Worm (Caenorhabditis elegans): ENCODE measurements around the gene C33C12.11.

C33C12.11 gene

DNA sequence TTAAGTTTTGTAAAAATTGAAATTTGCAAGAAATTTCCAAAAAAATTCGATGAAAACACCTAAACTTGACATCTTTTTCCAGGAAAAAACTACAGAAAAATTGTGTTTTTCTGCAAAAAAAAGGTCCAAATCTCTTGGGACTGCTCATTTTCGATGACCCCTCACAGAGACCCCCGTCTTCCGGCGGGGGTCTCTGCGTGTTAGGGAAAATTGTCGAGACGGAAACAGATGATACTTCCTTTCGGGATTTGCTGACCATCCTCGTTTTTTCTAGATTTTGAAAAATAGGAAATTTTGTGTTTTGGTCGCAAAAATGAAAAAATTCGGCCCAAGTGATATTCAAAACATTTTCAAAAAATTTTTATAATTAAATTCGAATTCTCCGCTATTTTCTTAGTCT lies 27.8 kb upstream of the C33C12.11 start:
- no peak for TF ChIP-seq egl-27 (tag; optimal IDR thresholded peaks at IDR 0.05)
- TF ChIP-seq nhr-90 (tag; optimal IDR thresholded peaks at IDR 0.05; ENCODE audit: poor library complexity), result no peak
- TF ChIP-seq C16A3.4 (tag; optimal IDR thresholded peaks at IDR 0.05), result no peak
- no peak for TF ChIP-seq C04F5.9 (tag; optimal IDR thresholded peaks at IDR 0.05)
- TF ChIP-seq nhr-28 (tag; optimal IDR thresholded peaks at IDR 0.05), result no peak
- no peak for TF ChIP-seq nhr-77 (tag; optimal IDR thresholded peaks at IDR 0.05)
- TF ChIP-seq unc-86 (tag; optimal IDR thresholded peaks at IDR 0.05), result peak; percentile 1
- TF ChIP-seq zip-4 (GFP tag; optimal IDR thresholded peaks at IDR 0.05), result no peak
- no peak for TF ChIP-seq fos-1 (tag; optimal IDR thresholded peaks at IDR 0.05)
- no peak for TF ChIP-seq mef-2 (tag; optimal IDR thresholded peaks at IDR 0.05)
- no peak for TF ChIP-seq unc-62 (GFP tag; optimal IDR thresholded peaks at IDR 0.05)
- peak; percentile 70 for TF ChIP-seq lin-14 (GFP tag; optimal IDR thresholded peaks at IDR 0.05)
- no peak for TF ChIP-seq efl-3 (GFP tag; optimal IDR thresholded peaks at IDR 0.05)
- TF ChIP-seq lin-39 (tag; optimal IDR thresholded peaks at IDR 0.05), result no peak
- no peak for TF ChIP-seq ztf-11 (tag; optimal IDR thresholded peaks at IDR 0.05)

DNA sequence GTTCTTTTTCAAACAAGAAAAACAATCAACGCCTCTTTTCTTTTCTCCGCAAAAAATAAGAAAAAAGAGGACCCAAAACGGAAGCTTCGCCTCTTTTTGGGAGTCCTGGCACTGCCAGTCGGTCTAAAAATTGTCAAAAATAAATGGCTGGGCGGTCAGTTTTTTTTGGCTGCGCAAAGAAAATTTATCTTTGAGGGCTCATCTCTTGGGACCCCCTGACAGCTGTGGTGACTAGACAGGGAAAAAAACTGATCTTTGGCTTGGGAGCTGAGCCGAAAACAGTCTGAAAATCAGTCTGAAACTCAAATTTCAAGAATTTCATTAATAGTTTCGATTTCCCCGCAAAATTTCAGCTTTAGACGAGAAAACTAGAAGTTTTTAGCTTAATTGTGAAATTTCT lies 26.9 kb upstream of the C33C12.11 start:
- TF ChIP-seq efl-1 (optimal IDR thresholded peaks at IDR 0.05) (no peak), efl-1 (GFP tag; optimal IDR thresholded peaks at IDR 0.05 in 1 of 2) (peak in 1 of 2 experiments; percentile 82), nhr-12 (tag; optimal IDR thresholded peaks at IDR 0.05) (no peak), ceh-8 (GFP tag; optimal IDR thresholded peaks at IDR 0.05) (no peak), lin-14 (GFP tag; optimal IDR thresholded peaks at IDR 0.05) (peak; percentile 19)

DNA sequence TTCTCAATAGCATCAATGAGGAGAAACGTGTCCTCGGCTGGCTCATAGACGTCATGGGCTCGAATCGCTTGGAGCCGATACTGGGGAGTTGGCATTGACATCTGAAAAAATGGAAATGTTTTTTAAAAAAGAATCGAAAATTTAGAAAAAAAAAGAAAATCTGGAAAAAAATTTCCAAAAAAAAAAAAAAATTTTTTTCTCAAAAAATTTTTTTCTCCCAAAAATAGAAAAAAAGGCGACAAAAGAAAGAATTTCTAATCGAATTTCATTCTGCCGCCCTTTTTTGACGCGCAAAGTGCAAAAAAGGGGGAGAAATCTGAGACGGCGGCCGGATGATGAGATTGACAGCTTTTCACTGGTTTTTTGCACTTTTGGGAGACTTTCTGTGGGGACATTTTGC lies 25.7 kb upstream of the C33C12.11 start, which contains the start of gene mtq-2:
Gene mtq-2 (minus strand): TSS at position 101 of the 400 bp plus-strand sequence.
- TF ChIP-seq Y116A8C.19 (tag; optimal IDR thresholded peaks at IDR 0.05; ENCODE audit: borderline replicate concordance) (no peak), unc-130 (tag; optimal IDR thresholded peaks at IDR 0.05) (no peak), lin-14 (GFP tag; optimal IDR thresholded peaks at IDR 0.05) (peak; percentile 21), nhr-11 (tag; optimal IDR thresholded peaks at IDR 0.05) (no peak)

- TF ChIP-seq elt-3 (tag; optimal IDR thresholded peaks at IDR 0.05) (no peak), nhr-47 (tag; optimal IDR thresholded peaks at IDR 0.05) (no peak), ztf-4 (tag; optimal IDR thresholded peaks at IDR 0.05) (no peak), fkh-4 (tag; optimal IDR thresholded peaks at IDR 0.05; ENCODE audit: borderline replicate concordance) (no peak), elt-2 (tag; optimal IDR thresholded peaks at IDR 0.05) (no peak), lsy-2 (tag; optimal IDR thresholded peaks at IDR 0.05) (peak in 1 of 2 experiments; percentile 30), nhr-71 (tag; optimal IDR thresholded peaks at IDR 0.05) (no peak), blmp-1 (tag; optimal IDR thresholded peaks at IDR 0.05) (no peak), lin-35 (GFP tag; optimal IDR thresholded peaks at IDR 0.05) (no peak)
Observed at ce11 chrII:2186730-2187129, 23.1 kb upstream of the C33C12.11 start.

DNA sequence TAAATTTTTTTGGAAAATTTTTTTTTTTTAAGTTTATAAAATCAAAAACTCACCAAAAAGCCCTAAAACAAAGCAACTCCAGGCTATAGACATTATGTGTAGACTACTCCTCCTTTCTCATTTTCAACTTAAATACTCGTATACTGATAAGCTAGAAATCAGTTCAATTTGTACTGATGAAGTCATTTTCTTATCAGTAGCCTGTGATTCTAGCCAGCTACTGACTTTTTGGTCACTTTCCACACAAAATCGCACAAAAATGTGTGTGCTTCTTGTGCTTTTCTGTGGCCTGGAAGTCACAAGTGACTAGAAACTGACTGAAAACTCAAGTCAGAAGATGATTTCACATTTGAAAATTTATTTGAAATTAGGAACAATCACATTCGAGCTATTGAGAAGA lies 22.7 kb upstream of the C33C12.11 start, which contains the start of gene gba-2:
Gene gba-2 (minus strand): TSS at position 106 of the 400 bp plus-strand sequence.
- TF ChIP-seq egl-27 (tag; optimal IDR thresholded peaks at IDR 0.05) (no peak), pqm-1 (tag; optimal IDR thresholded peaks at IDR 0.05) (no peak), elt-2 (tag; optimal IDR thresholded peaks at IDR 0.05) (peak; percentile 42)

DNA sequence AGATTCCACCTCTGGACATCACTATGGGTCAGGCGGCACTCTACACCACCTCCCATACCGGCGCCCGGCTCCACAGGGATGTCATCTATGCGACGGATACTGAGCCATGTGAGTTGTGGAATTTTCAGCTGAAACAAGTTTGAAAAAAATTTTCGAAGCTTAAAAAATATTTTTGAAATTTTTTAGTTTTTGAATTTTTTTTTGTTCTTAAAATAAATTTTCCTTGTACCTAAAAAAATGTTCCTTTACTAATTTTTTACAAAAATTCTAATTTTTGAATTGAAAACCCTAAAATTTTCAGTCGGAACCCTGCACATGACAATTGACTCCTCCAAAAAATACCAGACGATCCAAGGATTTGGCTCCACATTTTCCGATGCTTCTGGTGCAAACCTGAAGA lies 14.1 kb upstream of the C33C12.11 start:
- TF ChIP-seq nhr-11 (tag; optimal IDR thresholded peaks at IDR 0.05) (no peak), nhr-85 (tag) (no peak), nhr-237 (tag; optimal IDR thresholded peaks at IDR 0.05) (no peak), tlp-1 (tag; optimal IDR thresholded peaks at IDR 0.05) (no peak), lir-3 (tag; optimal IDR thresholded peaks at IDR 0.05; ENCODE audit: poor library complexity) (no peak), unc-62 (GFP tag; optimal IDR thresholded peaks at IDR 0.05) (no peak), ztf-4 (tag; optimal IDR thresholded peaks at IDR 0.05) (no peak), pax-3 (tag; optimal IDR thresholded peaks at IDR 0.05) (no peak), fkh-8 (tag; optimal IDR thresholded peaks at IDR 0.05) (no peak), vab-15 (tag; optimal IDR thresholded peaks at IDR 0.05) (no peak), nhr-19 (GFP tag; conservative IDR thresholded peaks at IDR 0.05) (no peak), tbx-2 (tag; optimal IDR thresholded peaks at IDR 0.05) (no peak), blmp-1 (tag; optimal IDR thresholded peaks at IDR 0.05) (no peak)

Measured in whole organism, L1 larva.